Fruit fly (Drosophila melanogaster) whole organism, embryonic: ENCODE results near the gene rasp.

Experiments used
- Antp ChIP-seq: fragments of 200-800 bp; sonication (Bioruptor generic); optimal IDR thresholded peaks from 3 replicates; lab custom pipeline; 2016; ENCODE audit warnings: missing biosample characterization, missing genetic modification characterization
- CG12104 ChIP-seq: fragments of 200-800 bp; sonication (Bioruptor generic); optimal IDR thresholded peaks from 3 replicates; lab custom pipeline; 2016; ENCODE audit warnings: missing biosample characterization, missing genetic modification characterization
- ERR ChIP-seq: fragments of 200-800 bp; sonication (Bioruptor generic); optimal IDR thresholded peaks from 2 replicates; lab custom pipeline; 2016; ENCODE audit warnings: missing biosample characterization, missing genetic modification characterization
- Eip74EF ChIP-seq, 2 experiments: fragments of 200-800 bp in 1 of 2; fragments of >200 bp in 1 of 2; sonication (Bioruptor generic) in 1 of 2; optimal IDR thresholded peaks; 2 replicates each; lab custom pipeline; 2017 to 2019; ENCODE audit warnings: missing biosample characterization in 2 of 2, missing genetic modification characterization in 2 of 2, mild to moderate bottlenecking in 1 of 2, moderate library complexity in 1 of 2
- Kr ChIP-seq: fragments of 200-800 bp; sonication (Bioruptor generic); optimal IDR thresholded peaks from 2 replicates; lab custom pipeline; 2017; ENCODE audit warnings: missing biosample characterization, mild to moderate bottlenecking, missing genetic modification characterization
- cato ChIP-seq: fragments of 200-800 bp; sonication (Bioruptor generic); optimal IDR thresholded peaks from 2 replicates; lab custom pipeline; 2016; ENCODE audit warnings: missing biosample characterization, missing genetic modification characterization, borderline replicate concordance
- psq ChIP-seq: fragments of 200-800 bp; sonication (Bioruptor generic); optimal IDR thresholded peaks from 2 replicates; lab custom pipeline; 2017; ENCODE audit warnings: missing biosample characterization, missing genetic modification characterization
- vfl ChIP-seq: fragments of 200-800 bp; sonication (Bioruptor generic); optimal IDR thresholded peaks from 2 replicates; lab custom pipeline; 2016; ENCODE audit warnings: missing biosample characterization, missing genetic modification characterization

- no peak for TF ChIP-seq Kr (GFP tag; lab: Kevin White, UChicago)
- TF ChIP-seq ERR (GFP tag; lab: Kevin White, UChicago), result peak; percentile 50
- peak; percentile 89 for TF ChIP-seq CG12104 (GFP tag; lab: Kevin White, UChicago)
- peak; percentile 41 for TF ChIP-seq vfl (GFP tag; lab: Kevin White, UChicago)
- TF ChIP-seq psq (GFP tag; lab: Kevin White, UChicago), result peak; percentile 75
- peak; percentile 39 for TF ChIP-seq Antp
- peak; percentile 66 for TF ChIP-seq cato (GFP tag; lab: Kevin White, UChicago)
- TF ChIP-seq Eip74EF (GFP tag; optimal IDR thresholded peaks at IDR 0.05; lab: Kevin White, UChicago), result peak in 1 of 2 experiments; percentile 91
These were observed 32.1 kb downstream of the rasp start for dm6 chr3L:3194059-3194458.
